Worm (Caenorhabditis elegans) whole organism, late embryonic: ENCODE data around the gene str-221.

Experiments used
- ama-1 ChIP-seq: fragments of 150-350 bp; optimal IDR thresholded peaks from 2 replicates; lab custom pipeline; 2014
- ceh-34 ChIP-seq: sonication (generic microtip); optimal IDR thresholded peaks from 2 replicates; lab custom pipeline; 2016; ENCODE audit warnings: mild to moderate bottlenecking, missing genetic modification characterization, missing compliant biosample characterization
- elt-2 ChIP-seq: sonication (generic microtip); optimal IDR thresholded peaks from 2 replicates; lab custom pipeline; 2016; ENCODE audit warnings: missing genetic modification reagents, missing genetic modification characterization, missing compliant biosample characterization
- eyg-1 ChIP-seq: sonication (generic microtip); optimal IDR thresholded peaks from 2 replicates; lab custom pipeline; 2016; ENCODE audit warnings: missing genotype, missing genetic modification characterization, missing compliant biosample characterization
- fkh-10 ChIP-seq: fragments of 150-350 bp; optimal IDR thresholded peaks from 2 replicates; lab custom pipeline; 2014; ENCODE audit warnings: missing biosample characterization, missing genetic modification reagents, missing genetic modification characterization
- hlh-13 ChIP-seq: fragments of 200-800 bp; sonication (Bioruptor generic); optimal IDR thresholded peaks from 2 replicates; lab custom pipeline; 2018; ENCODE audit warnings: mild to moderate bottlenecking, missing genetic modification characterization, missing compliant biosample characterization
- nfya-1 ChIP-seq: sonication (generic microtip); optimal IDR thresholded peaks from 2 replicates; lab custom pipeline; 2017; ENCODE audit warnings: missing genetic modification characterization, mild to moderate bottlenecking, missing compliant biosample characterization, antibody characterized with exemption, moderate library complexity
- pha-2 ChIP-seq: sonication (generic microtip); optimal IDR thresholded peaks from 2 replicates; lab custom pipeline; 2017; ENCODE audit warnings: mild to moderate bottlenecking, missing genetic modification characterization, missing compliant biosample characterization
- pha-4 ChIP-seq: fragments of 150-350 bp; optimal IDR thresholded peaks from 2 replicates; lab custom pipeline; 2018; ENCODE audit warnings: missing biosample characterization, missing genetic modification reagents, missing genetic modification characterization
- rnt-1 ChIP-seq: sonication (generic microtip); optimal IDR thresholded peaks from 2 replicates; lab custom pipeline; 2016; ENCODE audit warnings: missing genetic modification characterization, missing compliant biosample characterization

ce11 chrV:1678228-1678627, 38.1 kb downstream of the str-221 start, which contains the start of gene srw-98:
- TF ChIP-seq rnt-1 (tag; lab: Kevin White, UChicago) = no peak
- TF ChIP-seq hlh-13 (GFP tag; lab: Kevin White, UChicago) = no peak
- no peak for TF ChIP-seq elt-2 (tag; lab: Kevin White, UChicago)
- no peak for TF ChIP-seq ama-1
- no peak for TF ChIP-seq eyg-1 (tag; lab: Kevin White, UChicago)
- TF ChIP-seq fkh-10 (GFP tag; lab: Kevin White, UChicago) = no peak
- TF ChIP-seq ceh-34 (tag; lab: Kevin White, UChicago) = no peak
- no peak for TF ChIP-seq nfya-1 (tag; lab: Kevin White, UChicago)
- no peak for TF ChIP-seq pha-2
- TF ChIP-seq pha-4 (tag; lab: Kevin White, UChicago) = no peak
